Fruit fly (Drosophila melanogaster) Kc167 (cell line): ENCODE measurements around the gene CG17078.

Experiments used
- Myc ChIP-seq: fragments of >200 bp; optimal IDR thresholded peaks from 2 replicates; lab custom pipeline; 2017; ENCODE audit warnings: missing external identifiers
- Sin3A ChIP-seq: fragments of >200 bp; optimal IDR thresholded peaks from 2 replicates; lab custom pipeline; 2018; ENCODE audit warnings: missing external identifiers
- h ChIP-seq: fragments of >200 bp; optimal IDR thresholded peaks from 3 replicates; lab custom pipeline; 2018; ENCODE audit warnings: missing external identifiers
- insv ChIP-seq: fragments of >200 bp; optimal IDR thresholded peaks from 3 replicates; lab custom pipeline; 2018; ENCODE audit warnings: missing external identifiers
- psq ChIP-seq: fragments of >200 bp; optimal IDR thresholded peaks from 2 replicates; lab custom pipeline; 2017; ENCODE audit warnings: missing external identifiers
- ttk ChIP-seq: sonication (Bioruptor generic); optimal IDR thresholded peaks from 2 replicates; lab custom pipeline; 2017; ENCODE audit warnings: missing external identifiers

Gene CG17078

dm6 chr2L:289044-289443, 11.0 kb upstream of the CG17078 start, which contains the start of gene Amnionless:
Gene Amnionless, minus strand, starts transcription at chr2L:289144.
- TF ChIP-seq Sin3A (lab: Kevin White, UChicago) (no peak), insv (lab: Kevin White, UChicago) (no peak), ttk (lab: Kevin White, UChicago) (no peak), h (lab: Kevin White, UChicago) (no peak), Myc (lab: Kevin White, UChicago) (no peak), psq (lab: Kevin White, UChicago) (no peak)

dm6 chr2L:286421-286820, 8.4 kb upstream of the CG17078 start:
- TF ChIP-seq ttk (lab: Kevin White, UChicago) (no peak), psq (lab: Kevin White, UChicago) (no peak), h (lab: Kevin White, UChicago) (no peak), Myc (lab: Kevin White, UChicago) (no peak), Sin3A (lab: Kevin White, UChicago) (no peak), insv (lab: Kevin White, UChicago) (no peak)

- TF ChIP-seq psq (lab: Kevin White, UChicago), result no peak
- no peak for TF ChIP-seq Sin3A (lab: Kevin White, UChicago)
- no peak for TF ChIP-seq Myc (lab: Kevin White, UChicago)
- no peak for TF ChIP-seq h (lab: Kevin White, UChicago)
- no peak for TF ChIP-seq ttk (lab: Kevin White, UChicago)
- TF ChIP-seq insv (lab: Kevin White, UChicago), result no peak
Observed at dm6 chr2L:285596-286023, 7.6 kb upstream of the CG17078 start.

dm6 chr2L:283071-283482, 5.0 kb upstream of the CG17078 start, which contains the start of gene CG11601:
Gene CG11601, minus strand, starts transcription at chr2L:283269.
- TF ChIP-seq h (lab: Kevin White, UChicago) (no peak), Sin3A (lab: Kevin White, UChicago) (no peak), psq (lab: Kevin White, UChicago) (no peak), ttk (lab: Kevin White, UChicago) (no peak), Myc (lab: Kevin White, UChicago) (no peak), insv (lab: Kevin White, UChicago) (no peak)

- TF ChIP-seq psq (lab: Kevin White, UChicago) (no peak), Sin3A (lab: Kevin White, UChicago) (no peak), ttk (lab: Kevin White, UChicago) (no peak), insv (lab: Kevin White, UChicago) (no peak), h (lab: Kevin White, UChicago) (no peak), Myc (lab: Kevin White, UChicago) (no peak)
Observed at dm6 chr2L:277122-277671, 837 bp downstream of the CG17078 start, which contains the start of gene smo. Gene smo, plus strand, starts transcription at chr2L:277582.

- TF ChIP-seq Sin3A (lab: Kevin White, UChicago), result no peak
- TF ChIP-seq ttk (lab: Kevin White, UChicago), result no peak
- no peak for TF ChIP-seq insv (lab: Kevin White, UChicago)
- no peak for TF ChIP-seq h (lab: Kevin White, UChicago)
Observed at dm6 chr2L:273603-274002, 4.4 kb downstream of the CG17078 start, which contains the start of the genes mbm and CG11555. Gene mbm, minus strand, starts transcription at chr2L:273715. Gene CG11555, plus strand, starts transcription at chr2L:273836.

dm6 chr2L:271553-271952, 6.5 kb downstream of the CG17078 start, which contains the start of gene Dus1:
Gene Dus1, minus strand, starts transcription at chr2L:271744.
- TF ChIP-seq psq (lab: Kevin White, UChicago), result no peak
- TF ChIP-seq insv (lab: Kevin White, UChicago), result no peak
- TF ChIP-seq Sin3A (lab: Kevin White, UChicago), result no peak
- TF ChIP-seq Myc (lab: Kevin White, UChicago), result no peak
- TF ChIP-seq h (lab: Kevin White, UChicago), result no peak
- TF ChIP-seq ttk (lab: Kevin White, UChicago), result no peak

- TF ChIP-seq ttk (lab: Kevin White, UChicago), result no peak
- TF ChIP-seq psq (lab: Kevin White, UChicago), result no peak
- TF ChIP-seq Sin3A (lab: Kevin White, UChicago), result no peak
- no peak for TF ChIP-seq insv (lab: Kevin White, UChicago)
- TF ChIP-seq Myc (lab: Kevin White, UChicago), result no peak
- TF ChIP-seq h (lab: Kevin White, UChicago), result no peak
Observed at dm6 chr2L:268788-269187, 9.2 kb downstream of the CG17078 start, which contains the start of gene CG3345. Gene CG3345, plus strand, starts transcription at chr2L:269088.

dm6 chr2L:267441-268089, 10.5 kb downstream of the CG17078 start, which contains the start of gene CG17075:
Gene CG17075, minus strand, starts transcription at chr2L:267505.
- TF ChIP-seq h (lab: Kevin White, UChicago), result no peak
- TF ChIP-seq psq (lab: Kevin White, UChicago), result no peak
- TF ChIP-seq insv (lab: Kevin White, UChicago), result no peak
- TF ChIP-seq ttk (lab: Kevin White, UChicago), result no peak
- TF ChIP-seq Sin3A (lab: Kevin White, UChicago), result no peak
- no peak for TF ChIP-seq Myc (lab: Kevin White, UChicago)

dm6 chr2L:252174-252573, 25.9 kb downstream of the CG17078 start, which contains the start of gene Rpp30:
Gene Rpp30, minus strand, starts transcription at chr2L:252373.
- TF ChIP-seq Myc (lab: Kevin White, UChicago) (no peak), h (lab: Kevin White, UChicago) (no peak), Sin3A (lab: Kevin White, UChicago) (no peak), insv (lab: Kevin White, UChicago) (no peak), psq (lab: Kevin White, UChicago) (no peak), ttk (lab: Kevin White, UChicago) (no peak)
